Fruit fly (Drosophila melanogaster) whole organism, pupa: Measurements from ENCODE around the gene Pdh.

Experiments
- CG10348 ChIP-seq: fragments of 200-800 bp; sonication (Bioruptor generic); IDR thresholded peaks from 2 replicates; pipeline ENCODE4 v1.3.6; 2022; ENCODE audit warnings: missing biosample characterization, missing genetic modification characterization
- CG13204 ChIP-seq: fragments of 200-800 bp; sonication (Bioruptor generic); optimal IDR thresholded peaks from 2 replicates; lab custom pipeline; 2018; ENCODE audit warnings: missing biosample characterization, mild to moderate bottlenecking, missing genetic modification characterization, moderate library complexity
- CG14655 ChIP-seq: fragments of 200-800 bp; sonication (Bioruptor generic); optimal IDR thresholded peaks from 3 replicates; lab custom pipeline; 2017; ENCODE audit warnings: mild to moderate bottlenecking, missing biosample characterization, missing genetic modification reagents, missing genetic modification characterization
- CG15710 ChIP-seq: fragments of 200-800 bp; sonication (Bioruptor generic); optimal IDR thresholded peaks from 2 replicates; lab custom pipeline; 2018; ENCODE audit warnings: missing biosample characterization, mild to moderate bottlenecking, missing genetic modification characterization, moderate library complexity
- CG17806 ChIP-seq: fragments of 200-800 bp; sonication (Bioruptor generic); optimal IDR thresholded peaks from 2 replicates; lab custom pipeline; 2018; ENCODE audit warnings: missing biosample characterization, mild to moderate bottlenecking, missing genetic modification characterization, moderate library complexity
- CG8159 ChIP-seq: fragments of 200-800 bp; sonication (Bioruptor generic); optimal IDR thresholded peaks from 3 replicates; lab custom pipeline; 2018; ENCODE audit warnings: missing biosample characterization, mild to moderate bottlenecking, missing genetic modification characterization, moderate library complexity
- CG8301 ChIP-seq: fragments of 200-800 bp; sonication (Bioruptor generic); optimal IDR thresholded peaks from 2 replicates; lab custom pipeline; 2018; ENCODE audit warnings: missing biosample characterization, mild to moderate bottlenecking, missing genetic modification characterization
- CG9948 ChIP-seq: fragments of 200-800 bp; sonication (Bioruptor generic); optimal IDR thresholded peaks from 2 replicates; lab custom pipeline; 2018; ENCODE audit warnings: missing biosample characterization, mild to moderate bottlenecking, missing genetic modification characterization, moderate library complexity
- D1 ChIP-seq: fragments of 200-800 bp; sonication (Bioruptor generic); optimal IDR thresholded peaks from 2 replicates; lab custom pipeline; 2018; ENCODE audit warnings: missing biosample characterization, mild to moderate bottlenecking, missing genetic modification characterization, moderate library complexity
- EcR ChIP-seq: fragments of 200-800 bp; sonication (Bioruptor generic); optimal IDR thresholded peaks from 3 replicates; lab custom pipeline; 2019; ENCODE audit warnings: missing biosample characterization, missing genetic modification characterization, mild to moderate bottlenecking, moderate library complexity, missing genetic modification reagents
- Ets98B ChIP-seq: fragments of 200-800 bp; sonication (Bioruptor generic); IDR thresholded peaks from 2 replicates; pipeline ENCODE4 v1.3.6; 2022; ENCODE audit warnings: missing biosample characterization, missing genetic modification characterization
- Pif1A ChIP-seq: fragments of 200-800 bp; sonication (Bioruptor generic); optimal IDR thresholded peaks from 3 replicates; lab custom pipeline; 2016; ENCODE audit warnings: missing biosample characterization, missing genetic modification characterization
- fd96Ca ChIP-seq: fragments of 200-800 bp; sonication (Bioruptor generic); IDR thresholded peaks from 3 replicates; pipeline ENCODE4 v1.3.6; 2022; ENCODE audit warnings: missing biosample characterization, missing genetic modification characterization

dm6 chr3L:16339873-16340272 is 14.2 kb downstream of the Pdh start:
- TF ChIP-seq CG10348 (GFP tag; lab: Robert Waterston, UW) (no peak), CG14655 (GFP tag; lab: Kevin White, UChicago) (no peak), EcR (peak; percentile 35), CG9948 (tag; lab: Kevin White, UChicago) (no peak), CG8159 (tag; lab: Kevin White, UChicago) (no peak), fd96Ca (GFP tag; lab: Robert Waterston, UW) (no peak), Ets98B (GFP tag; lab: Robert Waterston, UW) (no peak), CG17806 (tag; lab: Kevin White, UChicago) (no peak), CG15710 (tag; lab: Kevin White, UChicago) (no peak), CG13204 (GFP tag; lab: Kevin White, UChicago) (no peak), CG8301 (tag; lab: Kevin White, UChicago) (no peak), D1 (tag; lab: Kevin White, UChicago) (no peak), Pif1A (GFP tag; lab: Kevin White, UChicago) (no peak)
